Worm (Caenorhabditis elegans) whole organism, late embryonic: ENCODE measurements around the gene C33D9.3.

Source experiments
- ama-1 ChIP-seq: fragments of 150-350 bp; optimal IDR thresholded peaks from 2 replicates; lab custom pipeline; 2014
- ceh-22 ChIP-seq: sonication (generic microtip); optimal IDR thresholded peaks from 2 replicates; lab custom pipeline; 2017; ENCODE audit warnings: missing biosample characterization, missing genetic modification characterization
- che-1 ChIP-seq: sonication (generic microtip); optimal IDR thresholded peaks from 2 replicates; lab custom pipeline; 2016; ENCODE audit warnings: mild to moderate bottlenecking, missing genetic modification characterization, missing compliant biosample characterization
- dve-1 ChIP-seq: sonication (generic microtip); optimal IDR thresholded peaks from 2 replicates; lab custom pipeline; 2017; ENCODE audit warnings: antibody characterized with exemption, mild to moderate bottlenecking, missing genetic modification characterization, missing compliant biosample characterization
- elt-4 ChIP-seq: sonication (generic microtip); optimal IDR thresholded peaks from 2 replicates; lab custom pipeline; 2016; ENCODE audit warnings: missing genetic modification characterization, missing compliant biosample characterization
- fkh-10 ChIP-seq: fragments of 150-350 bp; optimal IDR thresholded peaks from 2 replicates; lab custom pipeline; 2014; ENCODE audit warnings: missing biosample characterization, missing genetic modification reagents, missing genetic modification characterization
- hlh-8 ChIP-seq: sonication (generic microtip); optimal IDR thresholded peaks from 2 replicates; lab custom pipeline; 2016; ENCODE audit warnings: missing genotype, missing genetic modification characterization, missing compliant biosample characterization
- pha-4 ChIP-seq: fragments of 150-350 bp; optimal IDR thresholded peaks from 2 replicates; lab custom pipeline; 2018; ENCODE audit warnings: missing biosample characterization, missing genetic modification reagents, missing genetic modification characterization

- no peak for TF ChIP-seq elt-4
- no peak for TF ChIP-seq che-1 (tag; lab: Kevin White, UChicago)
- TF ChIP-seq fkh-10 (GFP tag; lab: Kevin White, UChicago) = no peak
- TF ChIP-seq pha-4 = no peak
- TF ChIP-seq dve-1 = no peak
- TF ChIP-seq hlh-8 = no peak
- TF ChIP-seq ceh-22 = no peak
- no peak for TF ChIP-seq ama-1 (lab: Kevin White, UChicago)
Measured at ce11 chrIV:8745591-8746302, 47.0 kb downstream of the C33D9.3 start, which contains the start of the genes F20C5.7 and parg-1.
